Fruit fly (Drosophila melanogaster): ENCODE data around the gene hng3.

hng3 gene

DNA sequence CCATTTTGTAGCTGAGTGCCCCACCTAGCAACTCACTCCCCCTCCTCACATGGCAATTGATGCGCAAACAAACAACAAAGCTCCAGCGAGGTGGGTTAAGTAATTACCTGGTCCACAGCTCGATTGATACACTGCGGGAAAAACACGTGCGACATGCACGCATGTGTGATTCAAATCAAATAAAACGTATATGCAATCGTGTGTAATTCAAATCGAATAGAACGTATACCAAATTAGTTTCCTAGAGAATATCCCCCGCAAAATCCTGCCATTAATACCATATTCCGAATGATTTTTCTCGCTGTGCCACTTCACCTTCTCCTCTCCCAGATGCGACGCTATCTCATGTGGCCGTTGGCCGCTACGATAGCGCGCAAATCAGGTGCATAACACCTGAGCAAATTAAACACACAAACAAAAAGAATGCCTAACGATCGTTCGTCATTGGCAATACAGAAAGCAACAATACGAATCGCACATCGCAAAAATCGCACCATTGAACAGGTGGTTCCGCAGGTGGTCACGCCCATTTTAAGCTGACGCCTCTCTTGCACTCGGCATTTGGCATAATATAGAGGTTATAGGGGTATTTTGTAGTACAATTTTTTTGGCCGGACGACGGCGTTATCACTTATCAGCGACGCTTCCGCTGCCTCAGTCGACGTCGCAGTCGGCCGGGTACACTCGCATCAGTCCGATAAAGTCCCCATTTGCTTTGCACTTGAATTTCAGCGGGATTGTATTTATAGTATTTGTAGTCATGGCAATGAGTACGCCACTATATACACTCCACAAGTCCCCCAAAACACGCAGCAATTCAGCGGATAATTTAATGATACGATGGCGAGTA, 29.0 kb upstream of the hng3 start (continued):
- TF ChIP-seq D19B (GFP tag; optimal IDR thresholded peaks at IDR 0.05) (no peak), rib (GFP tag; IDR thresholded peaks at IDR 0.05) (peak; percentile 14; the same call in 1 of the 2 replicates), CG11247 (GFP tag; IDR thresholded peaks at IDR 0.05) (peak; percentile 65; the same call in 1 of the 2 replicates), Max (GFP tag; optimal IDR thresholded peaks at IDR 0.05) (peak; percentile 10), mam (GFP tag; optimal IDR thresholded peaks at IDR 0.05) (peak; percentile 80), CTCF (GFP tag; optimal IDR thresholded peaks at IDR 0.05) (no peak), CG11456 (GFP tag; IDR thresholded peaks at IDR 0.05) (peak; percentile 77), croc (GFP tag; conservative IDR thresholded peaks at IDR 0.05) (peak; percentile 33; the same call in 1 of the 3 replicates), Med (GFP tag) (peak; percentile 92), CG3065 (GFP tag; optimal IDR thresholded peaks at IDR 0.05) (no peak), Bgb (GFP tag; IDR thresholded peaks at IDR 0.05; ENCODE audit: partially characterized antibody) (no peak), vvl (GFP tag; IDR thresholded peaks at IDR 0.05) (peak; percentile 79), dati (GFP tag; IDR thresholded peaks at IDR 0.05) (peak; percentile 59), Rx (GFP tag; IDR thresholded peaks at IDR 0.05) (peak; percentile 63; the same call in 1 of the 2 replicates), sug (tag; optimal IDR thresholded peaks at IDR 0.05) (peak; percentile 59), CG11093 (GFP tag; IDR thresholded peaks at IDR 0.05) (peak; percentile 68), B-H1 (GFP tag; IDR thresholded peaks at IDR 0.05) (peak; percentile 60), tgo (GFP tag; IDR thresholded peaks at IDR 0.05) (peak; percentile 69), CG30020 (tag; optimal IDR thresholded peaks at IDR 0.05) (no peak), CG8281 (tag; optimal IDR thresholded peaks at IDR 0.05) (peak; percentile 11), Mes4 (GFP tag; optimal IDR thresholded peaks at IDR 0.05) (peak; percentile 59), CG4360 (GFP tag; IDR thresholded peaks at IDR 0.05) (no peak), tio (GFP tag; optimal IDR thresholded peaks at IDR 0.05) (peak; percentile 13), Hr3 (GFP tag; optimal IDR thresholded peaks at IDR 0.05) (peak; percentile 65), lov (optimal IDR thresholded peaks at IDR 0.05) (no peak), lov (GFP tag; IDR thresholded peaks at IDR 0.05) (0 out of 3 replicates have a peak, but pooled peaks have one; percentile 63), D19A (tag; optimal IDR thresholded peaks at IDR 0.05) (peak; percentile 29), CG7556 (GFP tag; optimal IDR thresholded peaks at IDR 0.05) (peak; percentile 47), chn (GFP tag; optimal IDR thresholded peaks at IDR 0.05) (no peak), CG13296 (GFP tag; optimal IDR thresholded peaks at IDR 0.05) (no peak), CG6654 (GFP tag; optimal IDR thresholded peaks at IDR 0.05) (no peak), CG6683 (GFP tag; optimal IDR thresholded peaks at IDR 0.05) (peak; percentile 9), PHDP (tag; optimal IDR thresholded peaks at IDR 0.05) (peak; percentile 49), lab (GFP tag; optimal IDR thresholded peaks at IDR 0.05) (peak; percentile 72), dan (GFP tag; IDR thresholded peaks at IDR 0.05) (no peak), CG16815 (GFP tag; optimal IDR thresholded peaks at IDR 0.05) (peak; percentile 45), her (GFP tag; optimal IDR thresholded peaks at IDR 0.05) (peak; percentile 68), Dbx (GFP tag; IDR thresholded peaks at IDR 0.05) (peak; percentile 80), Scr (GFP tag; IDR thresholded peaks at IDR 0.05; ENCODE audit: partially characterized antibody) (no peak), Myb (GFP tag; optimal IDR thresholded peaks at IDR 0.05) (peak; percentile 62), CG30403 (GFP tag; optimal IDR thresholded peaks at IDR 0.05) (peak; percentile 73), Rfx (GFP tag; IDR thresholded peaks at IDR 0.05) (peak; percentile 81), zf30C (GFP tag; optimal IDR thresholded peaks at IDR 0.05) (no peak), Hmx (GFP tag; optimal IDR thresholded peaks at IDR 0.05) (no peak), Oaz (GFP tag; IDR thresholded peaks at IDR 0.05) (peak; percentile 39; the same call in 1 of the 2 replicates), Spps (tag; optimal IDR thresholded peaks at IDR 0.05) (no peak), Ptx1 (GFP tag; IDR thresholded peaks at IDR 0.05) (peak; percentile 83), aop (GFP tag; IDR thresholded peaks at IDR 0.05) (no peak), pita (GFP tag; optimal IDR thresholded peaks at IDR 0.05) (no peak), H15 (GFP tag; IDR thresholded peaks at IDR 0.05) (peak; percentile 77), CG17361 (GFP tag; IDR thresholded peaks at IDR 0.05) (peak; percentile 51; the same call in 2 of the 3 replicates)

Data from whole organism, embryonic.